Worm (Caenorhabditis elegans) whole organism, L2 larva: ENCODE results near the gene F13B12.4.

Experiments
- C34F6.9 ChIP-seq: fragments of 150-350 bp; optimal IDR thresholded peaks from 2 replicates; lab custom pipeline; 2014; ENCODE audit warnings: missing biosample characterization, missing genetic modification characterization
- F13H6.1 ChIP-seq: sonication (generic microtip); optimal IDR thresholded peaks from 2 replicates; lab custom pipeline; 2016; ENCODE audit warnings: missing genetic modification characterization, missing compliant biosample characterization
- R02D3.7 ChIP-seq: fragments of 150-350 bp; optimal IDR thresholded peaks from 2 replicates; lab custom pipeline; 2014; ENCODE audit warnings: missing biosample characterization, missing genetic modification characterization
- Y55F3AM.14 ChIP-seq: fragments of 200-800 bp; sonication (Bioruptor generic); optimal IDR thresholded peaks from 2 replicates; lab custom pipeline; 2018; ENCODE audit warnings: mild to moderate bottlenecking, missing genetic modification characterization, missing compliant biosample characterization
- ZK546.5 ChIP-seq: sonication (generic microtip); optimal IDR thresholded peaks from 2 replicates; lab custom pipeline; 2017; ENCODE audit warnings: missing biosample characterization, missing genetic modification characterization
- alr-1 ChIP-seq: fragments of 150-350 bp; optimal IDR thresholded peaks from 2 replicates; lab custom pipeline; 2014; ENCODE audit warnings: missing biosample characterization, missing genetic modification characterization
- ama-1 ChIP-seq: fragments of 150-350 bp; optimal IDR thresholded peaks from 2 replicates; lab custom pipeline; 2018; ENCODE audit warnings: inconsistent platforms
- ceh-16 ChIP-seq: fragments of 150-350 bp; optimal IDR thresholded peaks from 2 replicates; lab custom pipeline; 2014; ENCODE audit warnings: missing biosample characterization, missing genetic modification characterization
- ceh-82 ChIP-seq: fragments of 150-350 bp; optimal IDR thresholded peaks from 2 replicates; lab custom pipeline; 2014; ENCODE audit warnings: missing biosample characterization, missing genetic modification characterization
- crh-2 ChIP-seq: sonication (generic microtip); optimal IDR thresholded peaks from 2 replicates; lab custom pipeline; 2017; ENCODE audit warnings: missing biosample characterization, missing genetic modification characterization
- dmd-4 ChIP-seq: sonication (generic microtip); optimal IDR thresholded peaks from 2 replicates; lab custom pipeline; 2017; ENCODE audit warnings: missing biosample characterization, missing genetic modification characterization
- elt-1 ChIP-seq: fragments of 150-350 bp; optimal IDR thresholded peaks from 2 replicates; lab custom pipeline; 2014; ENCODE audit warnings: missing biosample characterization, missing genetic modification characterization
- elt-3 ChIP-seq: sonication (generic microtip); optimal IDR thresholded peaks from 2 replicates; lab custom pipeline; 2017; ENCODE audit warnings: missing biosample characterization, missing genetic modification characterization
- lin-11 ChIP-seq: fragments of 150-350 bp; sonication (generic microtip); optimal IDR thresholded peaks from 2 replicates; lab custom pipeline; 2014; ENCODE audit warnings: missing biosample characterization, missing genetic modification characterization, inconsistent platforms, mixed read lengths
- lin-13 ChIP-seq: fragments of 150-350 bp; optimal IDR thresholded peaks from 2 replicates; lab custom pipeline; 2014; ENCODE audit warnings: missing biosample characterization, missing genetic modification reagents, missing genetic modification characterization
- lsy-2 ChIP-seq, 2 experiments: fragments of 150-350 bp in 1 of 2; sonication (generic microtip) in 1 of 2; optimal IDR thresholded peaks; 2 replicates each; lab custom pipeline; 2014 to 2017; ENCODE audit warnings: missing biosample characterization in 2 of 2, missing genetic modification characterization in 2 of 2
- mab-5 ChIP-seq: fragments of 150-350 bp; optimal IDR thresholded peaks from 2 replicates; lab custom pipeline; 2014; ENCODE audit warnings: missing biosample characterization, missing genetic modification characterization
- mbf-1 ChIP-seq: sonication (generic microtip); optimal IDR thresholded peaks from 2 replicates; lab custom pipeline; 2017; ENCODE audit warnings: missing biosample characterization, missing genetic modification characterization
- mdl-1 ChIP-seq, 2 experiments: fragments of 150-350 bp in 1 of 2; sonication (generic microtip) in 1 of 2; optimal IDR thresholded peaks; 2 replicates each; lab custom pipeline; 2017; ENCODE audit warnings: missing biosample characterization in 2 of 2, missing genetic modification characterization in 2 of 2
- nhr-10 ChIP-seq: sonication (generic microtip); optimal IDR thresholded peaks from 2 replicates; lab custom pipeline; 2017; ENCODE audit warnings: missing biosample characterization, missing genetic modification characterization
- nhr-11 ChIP-seq: fragments of 150-350 bp; optimal IDR thresholded peaks from 2 replicates; lab custom pipeline; 2014; ENCODE audit warnings: missing biosample characterization, missing genetic modification characterization
- nhr-12 ChIP-seq: fragments of 150-350 bp; optimal IDR thresholded peaks from 2 replicates; lab custom pipeline; 2014; ENCODE audit warnings: missing biosample characterization, missing genetic modification characterization
- nhr-129 ChIP-seq: fragments of 150-350 bp; optimal IDR thresholded peaks from 2 replicates; lab custom pipeline; 2014; ENCODE audit warnings: missing biosample characterization, missing genetic modification characterization
- nhr-21 ChIP-seq: fragments of 150-350 bp; optimal IDR thresholded peaks from 2 replicates; lab custom pipeline; 2014; ENCODE audit warnings: missing biosample characterization, missing genetic modification characterization
- nhr-237 ChIP-seq: fragments of 150-350 bp; optimal IDR thresholded peaks from 2 replicates; lab custom pipeline; 2014; ENCODE audit warnings: missing biosample characterization, missing genetic modification characterization
- nhr-25 ChIP-seq: fragments of 150-350 bp; sonication (generic microtip); optimal IDR thresholded peaks from 3 replicates; lab custom pipeline; 2014; ENCODE audit warnings: missing biosample characterization, missing genetic modification characterization
- sem-4 ChIP-seq: fragments of 150-350 bp; optimal IDR thresholded peaks from 2 replicates; lab custom pipeline; 2014; ENCODE audit warnings: missing biosample characterization, missing genetic modification reagents, missing genetic modification characterization
- sma-3 ChIP-seq: sonication (generic microtip); optimal IDR thresholded peaks from 2 replicates; lab custom pipeline; 2016; ENCODE audit warnings: missing genetic modification reagents, missing genetic modification characterization, missing compliant biosample characterization
- sma-9 ChIP-seq, 2 experiments: fragments of 150-350 bp in 1 of 2; sonication (generic microtip) in 1 of 2; optimal IDR thresholded peaks; 2 replicates each; lab custom pipeline; 2014 to 2016; ENCODE audit warnings: missing genetic modification characterization in 2 of 2, mild to moderate bottlenecking in 1 of 2, missing biosample characterization in 1 of 2, missing compliant biosample characterization in 1 of 2, missing genetic modification reagents in 1 of 2, moderate library complexity in 1 of 2
- snpc-4 ChIP-seq: fragments of 150-350 bp; optimal IDR thresholded peaks from 2 replicates; lab custom pipeline; 2014; ENCODE audit warnings: missing biosample characterization, missing genetic modification characterization
- unc-55 ChIP-seq: fragments of 150-350 bp; sonication (generic microtip); optimal IDR thresholded peaks from 3 replicates; lab custom pipeline; 2014; ENCODE audit warnings: missing biosample characterization, missing genetic modification reagents, missing genetic modification characterization
- unc-62 ChIP-seq: fragments of 150-350 bp; optimal IDR thresholded peaks from 2 replicates; lab custom pipeline; 2014; ENCODE audit warnings: missing biosample characterization, missing genetic modification reagents, missing genetic modification characterization
- zag-1 ChIP-seq: fragments of 150-350 bp; optimal IDR thresholded peaks from 2 replicates; lab custom pipeline; 2014; ENCODE audit warnings: missing biosample characterization, missing genetic modification characterization
- ztf-1 ChIP-seq: fragments of 200-800 bp; sonication (Bioruptor generic); conservative IDR thresholded peaks from 2 replicates; pipeline ENCODE4 v1.3.6; 2022; ENCODE audit warnings: missing genetic modification characterization, missing compliant biosample characterization
- ztf-4 ChIP-seq: fragments of 150-350 bp; optimal IDR thresholded peaks from 2 replicates; lab custom pipeline; 2014; ENCODE audit warnings: missing biosample characterization, missing genetic modification characterization

Gene F13B12.4

DNA sequence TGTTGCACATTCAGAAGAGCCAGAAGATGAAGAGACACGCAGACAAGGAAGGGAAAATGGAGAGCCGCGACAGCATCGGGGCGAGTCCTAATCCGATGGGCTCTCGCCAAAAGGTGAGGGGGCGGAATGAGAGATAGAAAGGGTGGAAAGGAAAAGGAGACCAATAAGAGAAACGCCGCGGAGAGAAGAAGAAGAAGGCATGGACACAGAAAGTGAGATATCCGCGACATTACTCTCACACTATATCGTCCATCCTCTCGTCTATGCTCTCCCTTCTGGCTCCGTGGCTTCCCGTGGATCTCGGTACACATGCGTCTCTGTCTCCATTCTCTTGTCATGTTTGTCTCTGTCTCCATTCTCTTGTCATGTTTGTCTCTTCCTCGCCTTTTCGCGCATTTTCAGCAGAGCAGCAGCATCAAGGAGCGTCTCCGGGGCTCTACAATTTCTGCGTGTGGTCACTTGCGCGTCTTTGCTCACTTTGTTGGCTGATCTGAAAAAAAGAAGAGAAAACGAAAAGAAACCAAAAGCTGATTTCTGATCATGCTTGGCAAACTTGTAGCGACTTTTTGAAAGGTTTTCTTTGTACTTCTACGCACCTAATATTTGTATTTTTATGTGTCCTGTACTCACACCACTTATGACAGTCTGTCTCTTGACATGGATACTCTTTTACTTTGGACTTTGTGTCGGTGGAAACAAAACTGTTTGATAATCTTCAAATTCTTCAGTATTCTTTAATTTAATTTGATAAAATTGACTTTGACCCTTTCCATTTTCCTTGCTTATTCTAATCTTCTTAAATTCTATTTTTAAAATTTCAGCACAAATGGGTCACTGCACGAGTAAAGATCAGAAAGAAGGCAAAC lies 46.3 kb downstream of the F13B12.4 start, which contains the start of gene gpa-7 (continued):
- TF ChIP-seq nhr-129 (tag; lab: Kevin White, UChicago) (peak; percentile 78), Y55F3AM.14 (GFP tag; lab: Kevin White, UChicago) (peak; percentile 22), unc-55 (GFP tag; lab: Kevin White, UChicago) (peak; percentile 67), nhr-237 (no peak), nhr-10 (tag; lab: Kevin White, UChicago) (no peak), lsy-2 (tag; optimal IDR thresholded peaks at IDR 0.05; lab: Kevin White, UChicago) (peak; percentile 25 to 62), nhr-11 (tag; lab: Kevin White, UChicago) (no peak), ztf-4 (tag; lab: Kevin White, UChicago) (peak; percentile 18), nhr-25 (tag; lab: Kevin White, UChicago) (no peak), C34F6.9 (tag; lab: Kevin White, UChicago) (peak; percentile 84), R02D3.7 (tag; lab: Kevin White, UChicago) (no peak), crh-2 (tag; lab: Kevin White, UChicago) (peak; percentile 59), mdl-1 (tag; optimal IDR thresholded peaks at IDR 0.05; lab: Kevin White, UChicago) (peak; percentile 32 to 35), ceh-82 (tag; lab: Kevin White, UChicago) (no peak), mbf-1 (tag; lab: Kevin White, UChicago) (no peak), elt-1 (tag; lab: Kevin White, UChicago) (no peak), ama-1 (lab: Kevin White, UChicago) (no peak), nhr-21 (tag; lab: Kevin White, UChicago) (peak; percentile 22), lin-13 (GFP tag; lab: Kevin White, UChicago) (peak; percentile 28), ztf-1 (no peak)

DNA sequence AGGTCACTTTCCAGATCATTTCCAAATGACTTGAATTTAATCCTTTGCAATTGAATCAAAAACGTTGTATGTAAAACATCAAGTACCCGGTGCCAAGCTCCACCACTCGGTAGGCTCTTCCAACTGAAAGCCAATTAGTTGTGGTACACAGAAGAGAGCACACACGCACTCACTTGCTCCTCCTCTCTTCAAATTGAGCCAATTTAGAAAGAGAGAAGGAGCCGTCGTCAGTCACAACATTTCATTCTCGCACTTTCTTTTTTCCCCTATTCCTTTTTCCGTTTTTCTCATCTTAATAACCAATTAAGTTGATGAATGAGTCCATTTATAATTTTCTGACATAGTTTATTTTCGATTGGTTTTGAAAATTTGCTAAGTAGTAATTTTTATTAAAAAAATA lies 51.5 kb downstream of the F13B12.4 start:
- TF ChIP-seq lin-11 (tag; lab: Kevin White, UChicago) (no peak), nhr-25 (tag; lab: Kevin White, UChicago) (no peak), sma-3 (GFP tag; lab: Kevin White, UChicago) (no peak), ZK546.5 (no peak), C34F6.9 (tag; lab: Kevin White, UChicago) (peak; percentile 15), alr-1 (tag; lab: Kevin White, UChicago) (no peak), mbf-1 (tag; lab: Kevin White, UChicago) (no peak), ama-1 (lab: Kevin White, UChicago) (no peak), lsy-2 (tag; optimal IDR thresholded peaks at IDR 0.05; lab: Kevin White, UChicago) (peak in 1 of 2 experiments; percentile 6), snpc-4 (no peak), nhr-12 (no peak), nhr-10 (tag; lab: Kevin White, UChicago) (no peak), nhr-21 (tag; lab: Kevin White, UChicago) (no peak), unc-62 (GFP tag; lab: Kevin White, UChicago) (no peak), zag-1 (no peak), elt-3 (tag; lab: Kevin White, UChicago) (no peak), sma-9 (GFP tag; optimal IDR thresholded peaks at IDR 0.05; lab: Kevin White, UChicago) (peak; percentile 13), sma-9 (tag; optimal IDR thresholded peaks at IDR 0.05; lab: Kevin White, UChicago) (no peak), sem-4 (tag; lab: Kevin White, UChicago) (peak; percentile 36)

DNA sequence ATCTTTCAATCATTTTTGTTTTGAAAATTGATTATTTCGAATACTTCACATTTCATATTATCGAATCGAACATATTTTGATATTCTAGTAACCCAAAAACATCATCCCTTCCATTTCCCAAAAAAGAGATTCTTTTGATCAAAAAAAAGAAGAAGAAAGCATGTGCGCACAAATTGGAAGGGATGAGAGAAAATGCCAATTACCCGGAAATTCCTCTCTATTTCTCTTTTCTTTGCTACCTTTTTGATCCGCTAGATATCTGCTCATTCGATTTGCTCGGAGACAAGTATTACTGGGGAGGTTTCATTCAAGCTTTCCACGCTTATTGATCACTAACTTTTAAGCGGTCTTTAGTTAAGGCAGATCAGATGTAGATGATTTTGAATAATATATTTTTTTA lies 52.9 kb downstream of the F13B12.4 start:
- TF ChIP-seq dmd-4 (tag; lab: Kevin White, UChicago) (no peak), sem-4 (tag; lab: Kevin White, UChicago) (no peak), ceh-82 (tag; lab: Kevin White, UChicago) (no peak), C34F6.9 (tag; lab: Kevin White, UChicago) (peak; percentile 3), F13H6.1 (tag; lab: Kevin White, UChicago) (no peak), Y55F3AM.14 (GFP tag; lab: Kevin White, UChicago) (no peak)

DNA sequence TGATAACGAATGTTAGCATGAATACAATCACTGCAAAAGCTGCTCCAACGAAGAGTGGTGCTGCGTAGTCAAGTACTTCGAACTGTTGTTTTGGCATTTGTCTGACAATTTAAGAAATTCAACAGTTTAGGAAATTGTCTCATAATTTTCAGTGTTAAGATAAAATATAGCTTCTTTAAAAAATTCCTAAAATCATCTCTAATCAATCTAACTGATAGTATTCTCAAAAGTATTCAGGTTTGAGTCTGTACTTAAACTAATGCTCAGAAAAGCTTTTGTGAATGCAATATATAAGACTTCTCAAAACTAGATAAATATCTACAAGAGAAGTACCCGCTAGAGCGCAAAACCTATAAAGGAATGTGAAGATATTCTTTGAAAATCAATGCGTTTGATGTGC lies 54.8 kb downstream of the F13B12.4 start, which contains the start of gene R10H10.4:
R10H10.4 (minus strand) TSS at position 101 of the 400 bp plus-strand sequence.
- TF ChIP-seq ceh-16 (tag; lab: Kevin White, UChicago) (no peak), mab-5 (tag; lab: Kevin White, UChicago) (no peak), unc-55 (GFP tag; lab: Kevin White, UChicago) (no peak), sma-3 (GFP tag; lab: Kevin White, UChicago) (no peak)
